Fruit fly (Drosophila melanogaster): ENCODE measurements around the gene CG45060.
A peak's percentile ranks its signal among the peaks of the same experiment; 100 is the strongest.

The CG45060 gene

DNA sequence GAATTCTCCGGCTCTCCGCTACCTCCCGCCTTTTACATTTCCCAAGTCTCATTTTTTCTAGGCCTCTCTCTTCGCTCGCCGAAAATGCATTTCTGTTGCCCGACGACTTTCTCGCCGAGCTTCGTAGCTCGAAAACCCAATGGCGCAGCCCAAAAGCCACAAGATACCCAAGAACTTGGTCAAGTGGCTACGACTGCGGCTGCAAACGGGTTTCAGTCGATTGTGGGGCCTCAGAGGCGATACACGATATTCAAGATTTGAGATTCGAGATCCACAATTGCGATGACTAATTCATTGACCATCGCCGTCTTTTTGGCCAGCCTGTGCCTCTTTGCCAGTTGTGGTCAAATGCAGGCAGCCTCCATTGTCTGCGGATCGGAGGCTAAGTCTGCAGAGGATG lies 13.4 kb upstream of the CG45060 start, which contains the start of gene CG9689 (continued):
- TF ChIP-seq dsx (GFP tag; optimal IDR thresholded peaks at IDR 0.05; ENCODE audit: poor library complexity, severe bottlenecking) (no peak), Met (GFP tag; optimal IDR thresholded peaks at IDR 0.05) (no peak), Lpt (GFP tag; optimal IDR thresholded peaks at IDR 0.05) (peak; percentile 36), salr (GFP tag; optimal IDR thresholded peaks at IDR 0.05) (no peak)

dm6 chrX:9879570-9879969 lies 11.2 kb upstream of the CG45060 start, which contains the start of gene CG9686:
TSS of gene CG9686 (plus strand) at chrX:9879870.
- TF ChIP-seq fd59A (GFP tag; optimal IDR thresholded peaks at IDR 0.05) (no peak), CG6276 (GFP tag; optimal IDR thresholded peaks at IDR 0.05) (no peak), svp (GFP tag) (peak; percentile 89), Eip78C (GFP tag) (peak; percentile 5)

DNA sequence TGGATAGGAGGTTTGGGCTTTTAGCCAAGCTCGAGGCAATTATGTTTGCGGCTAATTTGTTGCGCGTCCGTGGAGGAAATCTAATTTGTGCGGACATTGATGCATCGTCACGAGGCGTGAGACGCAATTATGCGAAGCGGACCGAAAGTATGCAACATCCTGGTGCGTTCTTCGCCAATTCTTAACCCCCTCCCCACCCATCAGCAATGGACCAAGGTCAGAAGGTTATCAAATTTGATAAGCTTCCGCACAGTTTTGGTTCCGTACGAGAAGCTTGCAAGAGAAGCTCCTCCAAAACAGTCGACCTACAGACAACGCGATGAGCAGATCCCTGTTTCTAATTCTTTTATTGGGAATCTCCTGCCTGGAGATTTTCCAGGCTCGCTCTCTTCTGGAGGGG lies 9.8 kb upstream of the CG45060 start, which contains the start of gene CG1468:
CG1468 (plus strand) TSS at position 298 of the 400 bp plus-strand sequence.
- no peak for TF ChIP-seq Ets21C (GFP tag; optimal IDR thresholded peaks at IDR 0.05)
- TF ChIP-seq Blimp-1 (GFP tag; optimal IDR thresholded peaks at IDR 0.05): no peak
- TF ChIP-seq topi (GFP tag; optimal IDR thresholded peaks at IDR 0.05): no peak
- no peak for TF ChIP-seq Hr38 (GFP tag; optimal IDR thresholded peaks at IDR 0.05)
- TF ChIP-seq svp (GFP tag): peak; percentile 100
- TF ChIP-seq fkh (GFP tag; optimal IDR thresholded peaks at IDR 0.05): no peak
- peak; percentile 57 for TF ChIP-seq Eip78C (GFP tag)
- no peak for TF ChIP-seq CG16779 (tag; optimal IDR thresholded peaks at IDR 0.05)

- TF ChIP-seq CG10669 (GFP tag; optimal IDR thresholded peaks at IDR 0.05): no peak
- TF ChIP-seq CG15336 (GFP tag; IDR thresholded peaks at IDR 0.05): no peak
- TF ChIP-seq svp (GFP tag): peak; percentile 40
Observed at dm6 chrX:9877240-9877639, 8.9 kb upstream of the CG45060 start.

dm6 chrX:9875948-9876853 lies 7.8 kb upstream of the CG45060 start, which contains the start of gene CG15247:
TSS of gene CG15247 (minus strand) at chrX:9876672.
- TF ChIP-seq Hr4 (GFP tag; optimal IDR thresholded peaks at IDR 0.05): peak; percentile 65
- no peak for TF ChIP-seq Eip93F (GFP tag; optimal IDR thresholded peaks at IDR 0.05)
- peak; percentile 39 for TF ChIP-seq Hr39 (GFP tag; optimal IDR thresholded peaks at IDR 0.05)
- peak; percentile 32 for TF ChIP-seq CG31627 (GFP tag; optimal IDR thresholded peaks at IDR 0.05)
- no peak for TF ChIP-seq CG8632 (GFP tag; optimal IDR thresholded peaks at IDR 0.05)
- TF ChIP-seq CG16779 (tag; optimal IDR thresholded peaks at IDR 0.05): no peak
- peak; percentile 55 for TF ChIP-seq CG11294 (GFP tag; IDR thresholded peaks at IDR 0.05)
- TF ChIP-seq Sox102F (GFP tag; optimal IDR thresholded peaks at IDR 0.05): no peak
- peak; percentile 14 for TF ChIP-seq acj6 (GFP tag; optimal IDR thresholded peaks at IDR 0.05)
- peak; percentile 45; the same call in 1 of the 3 replicates for TF ChIP-seq CG8119 (GFP tag; IDR thresholded peaks at IDR 0.05)
- TF ChIP-seq Smox (GFP tag; optimal IDR thresholded peaks at IDR 0.05): no peak
- no peak for TF ChIP-seq Sox15 (GFP tag; optimal IDR thresholded peaks at IDR 0.05)
- TF ChIP-seq Sox14 (GFP tag; optimal IDR thresholded peaks at IDR 0.05): peak; percentile 14
- TF ChIP-seq CG6792 (GFP tag; optimal IDR thresholded peaks at IDR 0.05): no peak
- peak; percentile 56 for TF ChIP-seq CG32006 (GFP tag; optimal IDR thresholded peaks at IDR 0.05)
- no peak for TF ChIP-seq Blimp-1 (GFP tag; optimal IDR thresholded peaks at IDR 0.05)
- TF ChIP-seq CG6854 (GFP tag; optimal IDR thresholded peaks at IDR 0.05): no peak
- no peak for TF ChIP-seq dsx (GFP tag; optimal IDR thresholded peaks at IDR 0.05; ENCODE audit: poor library complexity, severe bottlenecking)
- peak; percentile 77 for TF ChIP-seq svp (GFP tag)
- no peak for TF ChIP-seq fd85E (GFP tag; optimal IDR thresholded peaks at IDR 0.05)
- peak; percentile 35 for TF ChIP-seq cyc (GFP tag; optimal IDR thresholded peaks at IDR 0.05)
- TF ChIP-seq ss (GFP tag; optimal IDR thresholded peaks at IDR 0.05): no peak
- peak; percentile 9 for TF ChIP-seq fkh (GFP tag; optimal IDR thresholded peaks at IDR 0.05)
- peak; percentile 66 for TF ChIP-seq Eip78C (GFP tag)
- peak; percentile 2 for TF ChIP-seq lz (GFP tag; optimal IDR thresholded peaks at IDR 0.05)
- no peak for TF ChIP-seq salr (GFP tag; optimal IDR thresholded peaks at IDR 0.05)
- TF ChIP-seq net (GFP tag; optimal IDR thresholded peaks at IDR 0.05): no peak
- TF ChIP-seq CG6276 (GFP tag; optimal IDR thresholded peaks at IDR 0.05): peak; percentile 46
- TF ChIP-seq Gug (GFP tag; IDR thresholded peaks at IDR 0.05): peak; percentile 22; the same call in 1 of the 2 replicates
- TF ChIP-seq CG15336 (GFP tag; IDR thresholded peaks at IDR 0.05): peak; percentile 73
- no peak for TF ChIP-seq Eip75B (GFP tag; optimal IDR thresholded peaks at IDR 0.05)
- no peak for TF ChIP-seq CG8319 (GFP tag; optimal IDR thresholded peaks at IDR 0.05)
- TF ChIP-seq Met (GFP tag; optimal IDR thresholded peaks at IDR 0.05): peak; percentile 33
- no peak for TF ChIP-seq CG6808 (GFP tag; optimal IDR thresholded peaks at IDR 0.05)

Measured in whole organism, prepupa.